Fruit fly (Drosophila melanogaster): Measurements from ENCODE around the gene CG34280.
A peak's percentile ranks its signal among the peaks of the same experiment; 100 is the strongest.

CG34280 gene

dm6 chr3R:17394318-17395188 lies 9.0 kb downstream of the CG34280 start, which contains the start of gene CREG (continued):
- no peak for TF ChIP-seq CG12942 (GFP tag; optimal IDR thresholded peaks at IDR 0.05)
- TF ChIP-seq CG10543 (GFP tag; optimal IDR thresholded peaks at IDR 0.05), result peak; percentile 17
- TF ChIP-seq Dref (GFP tag; IDR thresholded peaks at IDR 0.05), result no peak
- peak; percentile 58 for TF ChIP-seq CG13775 (GFP tag; optimal IDR thresholded peaks at IDR 0.05)
- no peak for TF ChIP-seq oc (tag; optimal IDR thresholded peaks at IDR 0.05)
- no peak for TF ChIP-seq Optix (GFP tag; IDR thresholded peaks at IDR 0.05)
- TF ChIP-seq CG31441 (GFP tag; IDR thresholded peaks at IDR 0.05), result peak; percentile 36; the same call in 1 of the 2 replicates
- TF ChIP-seq CG12769 (tag; optimal IDR thresholded peaks at IDR 0.05), result no peak
- peak; percentile 24; the same call in 1 of the 2 replicates for TF ChIP-seq Xrp1 (GFP tag; IDR thresholded peaks at IDR 0.05)
- no peak for TF ChIP-seq Ets97D (GFP tag; optimal IDR thresholded peaks at IDR 0.05)
- no peak for TF ChIP-seq bcd (GFP tag; optimal IDR thresholded peaks at IDR 0.05)
- TF ChIP-seq B-H2 (GFP tag; optimal IDR thresholded peaks at IDR 0.05), result no peak
- TF ChIP-seq CG2889 (GFP tag; IDR thresholded peaks at IDR 0.05), result no peak
- no peak for TF ChIP-seq bab2 (GFP tag; optimal IDR thresholded peaks at IDR 0.05)
- no peak for TF ChIP-seq HLH3B (GFP tag; IDR thresholded peaks at IDR 0.05)
- peak; percentile 1 for TF ChIP-seq CG10274 (GFP tag; optimal IDR thresholded peaks at IDR 0.05)
- no peak for TF ChIP-seq wor (GFP tag; IDR thresholded peaks at IDR 0.05)
- no peak for TF ChIP-seq ftz-f1 (GFP tag; optimal IDR thresholded peaks at IDR 0.05)
- TF ChIP-seq CG32767 (GFP tag; IDR thresholded peaks at IDR 0.05), result no peak
- 0 out of 2 replicates have a peak, but pooled peaks have one; percentile 31 for TF ChIP-seq Ptx1 (GFP tag; IDR thresholded peaks at IDR 0.05)
- no peak for TF ChIP-seq CG32772 (GFP tag; IDR thresholded peaks at IDR 0.05)
- TF ChIP-seq Mad (GFP tag; optimal IDR thresholded peaks at IDR 0.05), result no peak
- no peak for TF ChIP-seq CG31388 (GFP tag; optimal IDR thresholded peaks at IDR 0.05)
- no peak for TF ChIP-seq CG3726 (GFP tag; IDR thresholded peaks at IDR 0.05)
- TF ChIP-seq CG8388 (GFP tag; optimal IDR thresholded peaks at IDR 0.05), result no peak
- no peak for TF ChIP-seq chinmo (GFP tag; IDR thresholded peaks at IDR 0.05; ENCODE audit: partially characterized antibody)
- no peak for TF ChIP-seq dmrt11E (tag; optimal IDR thresholded peaks at IDR 0.05)
- TF ChIP-seq slou (GFP tag; optimal IDR thresholded peaks at IDR 0.05), result no peak
- peak; percentile 14 for TF ChIP-seq CG17385 (GFP tag; optimal IDR thresholded peaks at IDR 0.05)
- no peak for TF ChIP-seq cg (GFP tag; optimal IDR thresholded peaks at IDR 0.05)
- no peak for TF ChIP-seq CG13424 (tag; optimal IDR thresholded peaks at IDR 0.05)
- TF ChIP-seq tin (GFP tag; optimal IDR thresholded peaks at IDR 0.05), result no peak
- TF ChIP-seq al (GFP tag; IDR thresholded peaks at IDR 0.05), result no peak
- no peak for TF ChIP-seq caup (GFP tag; optimal IDR thresholded peaks at IDR 0.05; ENCODE audit: severe bottlenecking)
- no peak for TF ChIP-seq sd (tag; optimal IDR thresholded peaks at IDR 0.05)
- no peak for TF ChIP-seq klu (GFP tag; IDR thresholded peaks at IDR 0.05)
- no peak for TF ChIP-seq Abd-B (GFP tag; optimal IDR thresholded peaks at IDR 0.05)
- TF ChIP-seq tap (tag; optimal IDR thresholded peaks at IDR 0.05), result no peak
- TF ChIP-seq CG10209 (GFP tag; optimal IDR thresholded peaks at IDR 0.05), result no peak
- no peak for TF ChIP-seq cas (GFP tag; IDR thresholded peaks at IDR 0.05)
- TF ChIP-seq Meics (GFP tag; optimal IDR thresholded peaks at IDR 0.05), result peak; percentile 25
- TF ChIP-seq CG4424 (GFP tag; optimal IDR thresholded peaks at IDR 0.05), result peak; percentile 11
- TF ChIP-seq CG3163 (GFP tag; optimal IDR thresholded peaks at IDR 0.05), result no peak
- no peak for TF ChIP-seq CG4404 (GFP tag; IDR thresholded peaks at IDR 0.05)
- no peak for TF ChIP-seq Hr39 (optimal IDR thresholded peaks at IDR 0.05)
- no peak for TF ChIP-seq CG10462 (GFP tag; optimal IDR thresholded peaks at IDR 0.05)
- TF ChIP-seq sqz (GFP tag; optimal IDR thresholded peaks at IDR 0.05), result no peak
- TF ChIP-seq zf30C (GFP tag; optimal IDR thresholded peaks at IDR 0.05), result no peak
- TF ChIP-seq Hand (GFP tag; optimal IDR thresholded peaks at IDR 0.05), result no peak
- no peak for TF ChIP-seq Mrtf (GFP tag; IDR thresholded peaks at IDR 0.05)
